Worm (Caenorhabditis elegans) whole organism, L2 larva: Measurements from ENCODE around the gene srz-82.

Experiments
- alr-1 ChIP-seq: fragments of 150-350 bp; optimal IDR thresholded peaks from 2 replicates; lab custom pipeline; 2014; ENCODE audit warnings: missing biosample characterization, missing genetic modification characterization
- gmeb-1 ChIP-seq: fragments of 150-350 bp; optimal IDR thresholded peaks from 2 replicates; lab custom pipeline; 2014; ENCODE audit warnings: missing biosample characterization, missing genetic modification characterization
- lin-13 ChIP-seq: fragments of 150-350 bp; optimal IDR thresholded peaks from 2 replicates; lab custom pipeline; 2014; ENCODE audit warnings: missing biosample characterization, missing genetic modification reagents, missing genetic modification characterization
- mbf-1 ChIP-seq: sonication (generic microtip); optimal IDR thresholded peaks from 2 replicates; lab custom pipeline; 2017; ENCODE audit warnings: missing biosample characterization, missing genetic modification characterization
- mdl-1 ChIP-seq, 2 experiments: fragments of 150-350 bp in 1 of 2; sonication (generic microtip) in 1 of 2; optimal IDR thresholded peaks; 2 replicates each; lab custom pipeline; 2017; ENCODE audit warnings: missing biosample characterization in 2 of 2, missing genetic modification characterization in 2 of 2
- nhr-11 ChIP-seq: fragments of 150-350 bp; optimal IDR thresholded peaks from 2 replicates; lab custom pipeline; 2014; ENCODE audit warnings: missing biosample characterization, missing genetic modification characterization
- nhr-21 ChIP-seq: fragments of 150-350 bp; optimal IDR thresholded peaks from 2 replicates; lab custom pipeline; 2014; ENCODE audit warnings: missing biosample characterization, missing genetic modification characterization
- nhr-23 ChIP-seq: fragments of 150-350 bp; optimal IDR thresholded peaks from 2 replicates; lab custom pipeline; 2014; ENCODE audit warnings: missing biosample characterization, missing genetic modification reagents, missing genetic modification characterization
- nhr-237 ChIP-seq: fragments of 150-350 bp; optimal IDR thresholded peaks from 2 replicates; lab custom pipeline; 2014; ENCODE audit warnings: missing biosample characterization, missing genetic modification characterization
- nhr-77 ChIP-seq: fragments of 150-350 bp; optimal IDR thresholded peaks from 2 replicates; lab custom pipeline; 2014; ENCODE audit warnings: missing biosample characterization, missing genetic modification characterization
- snpc-4 ChIP-seq: fragments of 150-350 bp; optimal IDR thresholded peaks from 2 replicates; lab custom pipeline; 2014; ENCODE audit warnings: missing biosample characterization, missing genetic modification characterization
- unc-62 ChIP-seq: fragments of 150-350 bp; optimal IDR thresholded peaks from 2 replicates; lab custom pipeline; 2014; ENCODE audit warnings: missing biosample characterization, missing genetic modification reagents, missing genetic modification characterization
- ztf-11 ChIP-seq: sonication (generic microtip); optimal IDR thresholded peaks from 2 replicates; lab custom pipeline; 2017; ENCODE audit warnings: missing biosample characterization, missing genetic modification characterization

DNA sequence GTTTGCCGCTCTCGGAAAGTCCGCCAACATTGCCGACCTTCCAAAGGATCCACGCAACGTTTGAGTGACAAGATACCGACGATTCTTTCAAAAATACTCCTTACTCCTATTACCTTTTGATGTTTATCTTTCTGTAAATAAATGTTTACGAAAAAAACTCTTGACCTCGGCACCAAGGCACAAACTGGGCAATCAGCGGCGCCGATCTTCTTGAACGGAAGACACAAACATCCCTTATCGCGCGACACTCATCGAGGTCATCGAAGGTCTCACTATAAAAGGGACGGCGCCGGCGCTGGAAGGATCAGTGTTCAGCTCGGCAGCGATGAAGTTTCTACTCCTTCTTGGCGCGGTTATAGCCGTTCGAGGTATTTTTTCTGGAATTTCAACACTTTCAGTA lies 43.3 kb upstream of the srz-82 start, which contains the start of gene grd-3:
- TF ChIP-seq mdl-1 (tag; optimal IDR thresholded peaks at IDR 0.05; lab: Kevin White, UChicago) (no peak), nhr-237 (no peak), lin-13 (GFP tag; lab: Kevin White, UChicago) (no peak), snpc-4 (no peak), alr-1 (tag; lab: Kevin White, UChicago) (no peak), nhr-77 (no peak), nhr-23 (no peak), nhr-21 (tag; lab: Kevin White, UChicago) (no peak), mbf-1 (tag; lab: Kevin White, UChicago) (no peak), nhr-11 (tag; lab: Kevin White, UChicago) (no peak), unc-62 (GFP tag; lab: Kevin White, UChicago) (no peak), gmeb-1 (tag; lab: Kevin White, UChicago) (no peak), ztf-11 (no peak)
